Worm (Caenorhabditis elegans) whole organism, L4 larva: ENCODE results near the gene F58F9.9.

Experiments used
- D1046.2 ChIP-seq: fragments of 200-800 bp; sonication (Bioruptor generic); IDR thresholded peaks from 2 replicates; pipeline ENCODE4 v1.3.6; 2022; ENCODE audit warnings: missing genetic modification characterization, missing compliant biosample characterization
- F10B5.3 ChIP-seq: sonication (generic microtip); optimal IDR thresholded peaks from 2 replicates; lab custom pipeline; 2016; ENCODE audit warnings: mild to moderate bottlenecking, missing genetic modification characterization, missing compliant biosample characterization
- F44E2.7 ChIP-seq: fragments of 200-800 bp; sonication (Bioruptor generic); IDR thresholded peaks from 2 replicates; pipeline ENCODE4 v2.1.2; 2022; ENCODE audit warnings: missing genetic modification characterization, missing compliant biosample characterization
- F49E8.2 ChIP-seq: sonication (generic microtip); optimal IDR thresholded peaks from 2 replicates; lab custom pipeline; 2016; ENCODE audit warnings: missing compliant biosample characterization, mild to moderate bottlenecking, missing genetic modification characterization, borderline replicate concordance
- aha-1 ChIP-seq: fragments of 150-350 bp; peaks from one replicate; lab custom pipeline; 2014; ENCODE audit warnings: missing biosample characterization, missing genetic modification characterization
- arid-1 ChIP-seq: fragments of 200-800 bp; sonication (Bioruptor generic); conservative IDR thresholded peaks from 2 replicates; pipeline ENCODE4 v1.3.6; 2022; ENCODE audit warnings: missing genetic modification reagents, missing genetic modification characterization, missing compliant biosample characterization
- ceh-44 ChIP-seq: fragments of 200-800 bp; sonication (Bioruptor generic); IDR thresholded peaks from 2 replicates; pipeline ENCODE4 v1.3.6; 2022; ENCODE audit warnings: missing genetic modification reagents, missing genetic modification characterization, missing compliant biosample characterization
- ceh-62 ChIP-seq: sonication (generic microtip); optimal IDR thresholded peaks from 2 replicates; lab custom pipeline; 2017; ENCODE audit warnings: missing biosample characterization, missing genetic modification characterization
- ceh-82 ChIP-seq: sonication (generic microtip); optimal IDR thresholded peaks from 2 replicates; lab custom pipeline; 2017; ENCODE audit warnings: missing biosample characterization, missing genetic modification characterization
- ces-1 ChIP-seq: fragments of 150-350 bp; sonication (generic microtip); optimal IDR thresholded peaks from 4 replicates; lab custom pipeline; 2014; ENCODE audit warnings: missing biosample characterization, missing genetic modification reagents, missing genetic modification characterization
- cey-2 ChIP-seq: sonication (generic microtip); optimal IDR thresholded peaks from 3 replicates; lab custom pipeline; 2017; ENCODE audit warnings: missing genetic modification characterization, mild to moderate bottlenecking, missing compliant biosample characterization, antibody characterized with exemption, borderline replicate concordance; ENCODE audit not compliant: insufficient read depth
- dve-1 ChIP-seq: sonication (generic microtip); optimal IDR thresholded peaks from 2 replicates; lab custom pipeline; 2017; ENCODE audit warnings: antibody characterized with exemption, mild to moderate bottlenecking, missing genetic modification characterization, missing compliant biosample characterization; ENCODE audit not compliant: insufficient read depth
- fkh-10 ChIP-seq: fragments of 150-350 bp; optimal IDR thresholded peaks from 2 replicates; lab custom pipeline; 2014; ENCODE audit warnings: missing biosample characterization, missing genetic modification reagents, missing genetic modification characterization
- gei-8 ChIP-seq: fragments of 200-800 bp; sonication (Bioruptor generic); optimal IDR thresholded peaks from 2 replicates; lab custom pipeline; 2018; ENCODE audit warnings: mild to moderate bottlenecking, missing genetic modification characterization, missing compliant biosample characterization
- hlh-11 ChIP-seq: fragments of 200-800 bp; sonication (Bioruptor generic); optimal IDR thresholded peaks from 2 replicates; lab custom pipeline; 2018; ENCODE audit warnings: mild to moderate bottlenecking, missing genetic modification characterization, missing compliant biosample characterization
- hlh-30 ChIP-seq: sonication (generic microtip); optimal IDR thresholded peaks from 2 replicates; lab custom pipeline; 2017; ENCODE audit warnings: antibody characterized with exemption, mild to moderate bottlenecking, missing genetic modification characterization, missing compliant biosample characterization; ENCODE audit not compliant: insufficient read depth
- lim-7 ChIP-seq: fragments of 200-800 bp; sonication (Bioruptor generic); IDR thresholded peaks from 2 replicates; pipeline ENCODE4 v1.3.6; 2022; ENCODE audit warnings: missing genetic modification characterization, missing compliant biosample characterization
- lin-15B ChIP-seq: fragments of 150-350 bp; sonication (generic microtip); optimal IDR thresholded peaks from 3 replicates; lab custom pipeline; 2014; ENCODE audit warnings: missing biosample characterization, missing genetic modification characterization
- mep-1 ChIP-seq: fragments of 150-350 bp; sonication (generic microtip); optimal IDR thresholded peaks from 3 replicates; lab custom pipeline; 2014; ENCODE audit warnings: missing biosample characterization, missing genetic modification characterization
- nhr-102 ChIP-seq: sonication (generic microtip); optimal IDR thresholded peaks from 2 replicates; lab custom pipeline; 2016; ENCODE audit warnings: mild to moderate bottlenecking, missing genetic modification characterization, moderate library complexity, missing compliant biosample characterization
- nhr-48 ChIP-seq: sonication (generic microtip); optimal IDR thresholded peaks from 2 replicates; lab custom pipeline; 2016; ENCODE audit warnings: mild to moderate bottlenecking, missing genetic modification characterization, missing compliant biosample characterization
- nhr-77 ChIP-seq: fragments of 150-350 bp; optimal IDR thresholded peaks from 2 replicates; lab custom pipeline; 2014; ENCODE audit warnings: missing biosample characterization, missing genetic modification characterization
- skn-1 ChIP-seq: fragments of 150-350 bp; optimal IDR thresholded peaks from 2 replicates; lab custom pipeline; 2014; ENCODE audit warnings: missing biosample characterization, missing genetic modification characterization
- snpc-4 ChIP-seq: fragments of 150-350 bp; optimal IDR thresholded peaks from 2 replicates; lab custom pipeline; 2014; ENCODE audit warnings: missing biosample characterization, missing genetic modification characterization
- tag-97 ChIP-seq: fragments of 200-800 bp; sonication (Bioruptor generic); IDR thresholded peaks from 2 replicates; pipeline ENCODE4 v1.3.6; 2022; ENCODE audit warnings: missing genetic modification characterization, missing compliant biosample characterization
- unc-62 ChIP-seq, 3 experiments: fragments of 150-350 bp in 1 of 3; sonication (generic microtip); optimal IDR thresholded peaks in 2 of 3; peaks in 1 of 3; 1 replicate in 1 of 3; 2 replicates in 2 of 3; lab custom pipeline; 2014 to 2017; ENCODE audit warnings: missing biosample characterization in 3 of 3, missing genetic modification characterization in 3 of 3, missing genetic modification reagents in 3 of 3, missing genotype in 1 of 3
- zag-1 ChIP-seq: fragments of 150-350 bp; optimal IDR thresholded peaks from 2 replicates; lab custom pipeline; 2014; ENCODE audit warnings: missing biosample characterization, missing genetic modification characterization
- zfp-2 ChIP-seq: sonication (generic microtip); optimal IDR thresholded peaks from 2 replicates; lab custom pipeline; 2016; ENCODE audit warnings: mild to moderate bottlenecking, missing genetic modification characterization, missing compliant biosample characterization
- zfp-3 ChIP-seq: fragments of 200-800 bp; sonication (Bioruptor generic); conservative IDR thresholded peaks from 2 replicates; pipeline ENCODE4 v1.3.6; 2022; ENCODE audit warnings: missing genetic modification reagents, missing genetic modification characterization, missing compliant biosample characterization
- ztf-11 ChIP-seq: fragments of 150-350 bp; optimal IDR thresholded peaks from 2 replicates; lab custom pipeline; 2014; ENCODE audit warnings: missing biosample characterization, missing genetic modification characterization
- ztf-7 ChIP-seq: fragments of 150-350 bp; optimal IDR thresholded peaks from 2 replicates; lab custom pipeline; 2014; ENCODE audit warnings: missing biosample characterization, missing genetic modification characterization

F58F9.9 gene

ce11 chrIV:6258967-6259366, 18.9 kb downstream of the F58F9.9 start:
- TF ChIP-seq unc-62 (GFP tag; optimal IDR thresholded peaks at IDR 0.05 in 1 of 2; lab: Kevin White, UChicago) (peak in 1 of 2 experiments; percentile 90), unc-62 (tag; optimal IDR thresholded peaks at IDR 0.05; lab: Kevin White, UChicago) (no peak), arid-1 (GFP tag; lab: Robert Waterston, UW) (no peak), ceh-44 (GFP tag; lab: Robert Waterston, UW) (no peak), lin-15B (no peak)

ce11 chrIV:6259732-6260131, 19.6 kb downstream of the F58F9.9 start, which contains the start of gene nlp-16:
Gene nlp-16, minus strand, starts transcription at chrIV:6259832.
- TF ChIP-seq ztf-7 (no peak), skn-1 (tag; lab: Kevin White, UChicago) (no peak), F10B5.3 (no peak), ztf-11 (tag; lab: Kevin White, UChicago) (no peak), snpc-4 (tag; lab: Kevin White, UChicago) (no peak), gei-8 (no peak), F44E2.7 (no peak), ces-1 (GFP tag; lab: Kevin White, UChicago) (no peak), zfp-2 (tag; lab: Kevin White, UChicago) (no peak), hlh-30 (tag; lab: Kevin White, UChicago) (no peak), F49E8.2 (no peak), zag-1 (tag; lab: Kevin White, UChicago) (no peak)
- TF ChIP-seq, all 104 proteins: peak for 0

- no peak for TF ChIP-seq mep-1 (tag; lab: Kevin White, UChicago)
- TF ChIP-seq unc-62 (GFP tag; optimal IDR thresholded peaks at IDR 0.05 in 1 of 2; lab: Kevin White, UChicago) = peak in 1 of 2 experiments; percentile 33
- TF ChIP-seq unc-62 (tag; optimal IDR thresholded peaks at IDR 0.05; lab: Kevin White, UChicago) = no peak
- no peak for TF ChIP-seq nhr-102 (tag; lab: Kevin White, UChicago)
- no peak for TF ChIP-seq cey-2 (tag; lab: Kevin White, UChicago)
- TF ChIP-seq aha-1 = peak; percentile 7
These were observed 23.2 kb downstream of the F58F9.9 start, which contains the start of gene srv-28 for ce11 chrIV:6263244-6263643. Gene srv-28, minus strand, starts transcription at chrIV:6263344.

- TF ChIP-seq gei-8 (no peak), hlh-30 (tag; lab: Kevin White, UChicago) (no peak), nhr-77 (no peak), lim-7 (GFP tag; lab: Robert Waterston, UW) (no peak), nhr-48 (tag; lab: Kevin White, UChicago) (no peak), ceh-44 (GFP tag; lab: Robert Waterston, UW) (no peak), ceh-82 (tag; lab: Kevin White, UChicago) (no peak), D1046.2 (no peak), ceh-62 (tag; lab: Kevin White, UChicago) (no peak), hlh-11 (tag; lab: Kevin White, UChicago) (no peak), dve-1 (tag; lab: Kevin White, UChicago) (no peak), tag-97 (no peak), mep-1 (tag; lab: Kevin White, UChicago) (no peak), zfp-3 (GFP tag; lab: Robert Waterston, UW) (no peak)
These were observed 26.4 kb downstream of the F58F9.9 start, which contains the start of gene srv-29 for ce11 chrIV:6266499-6266898. Gene srv-29, minus strand, starts transcription at chrIV:6266599.

- TF ChIP-seq unc-62 (GFP tag; optimal IDR thresholded peaks at IDR 0.05 in 1 of 2; lab: Kevin White, UChicago) = peak in 1 of 2 experiments; percentile 42
- TF ChIP-seq unc-62 (tag; optimal IDR thresholded peaks at IDR 0.05; lab: Kevin White, UChicago) = no peak
- no peak for TF ChIP-seq fkh-10 (GFP tag; lab: Kevin White, UChicago)
- TF ChIP-seq, all 104 proteins: peak for 1
These were observed 29.3 kb downstream of the F58F9.9 start, which contains the start of gene srv-30 for ce11 chrIV:6269346-6269745. Gene srv-30, minus strand, starts transcription at chrIV:6269446.
